Fruit fly (Drosophila melanogaster) whole organism, prepupa: Measurements from ENCODE around the gene lute.

Source experiments
- Blimp-1 ChIP-seq: fragments of 200-800 bp; sonication (Bioruptor generic); optimal IDR thresholded peaks from 3 replicates; lab custom pipeline; 2017; ENCODE audit warnings: missing biosample characterization, missing genetic modification characterization, mild to moderate bottlenecking, moderate library complexity, missing genetic modification reagents
- CG3032 ChIP-seq: fragments of 200-800 bp; optimal IDR thresholded peaks from 2 replicates; lab custom pipeline; 2019; ENCODE audit warnings: missing biosample characterization, mild to moderate bottlenecking, missing genetic modification characterization, moderate library complexity
- CG32006 ChIP-seq: fragments of 200-800 bp; sonication (Bioruptor generic); optimal IDR thresholded peaks from 3 replicates; lab custom pipeline; 2017; ENCODE audit warnings: missing biosample characterization, mild to moderate bottlenecking, missing genetic modification characterization
- CG7368 ChIP-seq: fragments of 200-800 bp; sonication (Bioruptor generic); optimal IDR thresholded peaks from 3 replicates; lab custom pipeline; 2016; ENCODE audit warnings: missing biosample characterization, missing genetic modification characterization
- CG8319 ChIP-seq: fragments of 200-800 bp; sonication (Bioruptor generic); optimal IDR thresholded peaks from 3 replicates; lab custom pipeline; 2016; ENCODE audit warnings: missing biosample characterization, missing genetic modification characterization
- CG9139 ChIP-seq: fragments of 200-800 bp; sonication (Bioruptor generic); optimal IDR thresholded peaks from 3 replicates; lab custom pipeline; 2017; ENCODE audit warnings: missing biosample characterization, mild to moderate bottlenecking, missing genetic modification characterization
- Hr38 ChIP-seq: sonication (Bioruptor generic); optimal IDR thresholded peaks from 2 replicates; lab custom pipeline; 2016; ENCODE audit warnings: missing biosample characterization, missing genetic modification characterization
- Met ChIP-seq: fragments of 200-800 bp; sonication (Bioruptor generic); optimal IDR thresholded peaks from 3 replicates; lab custom pipeline; 2016; ENCODE audit warnings: missing biosample characterization, missing genetic modification characterization
- OdsH ChIP-seq: fragments of 200-800 bp; sonication (Bioruptor generic); optimal IDR thresholded peaks from 3 replicates; lab custom pipeline; 2016; ENCODE audit warnings: missing biosample characterization, missing genetic modification characterization
- Smox ChIP-seq: fragments of 200-800 bp; sonication (Bioruptor generic); optimal IDR thresholded peaks from 3 replicates; lab custom pipeline; 2016; ENCODE audit warnings: missing biosample characterization, missing genetic modification characterization
- Sox102F ChIP-seq: fragments of 200-800 bp; sonication (Bioruptor generic); optimal IDR thresholded peaks from 2 replicates; lab custom pipeline; 2016; ENCODE audit warnings: missing biosample characterization, mild to moderate bottlenecking, missing genetic modification characterization
- Sox14 ChIP-seq: fragments of 200-800 bp; sonication (Bioruptor generic); optimal IDR thresholded peaks from 3 replicates; lab custom pipeline; 2016; ENCODE audit warnings: missing biosample characterization, missing genetic modification characterization
- acj6 ChIP-seq: fragments of 200-800 bp; sonication (Bioruptor generic); optimal IDR thresholded peaks from 3 replicates; lab custom pipeline; 2016; ENCODE audit warnings: missing biosample characterization, missing genetic modification characterization
- cyc ChIP-seq: fragments of 200-800 bp; sonication (Bioruptor generic); optimal IDR thresholded peaks from 3 replicates; lab custom pipeline; 2016; ENCODE audit warnings: missing biosample characterization, missing genetic modification characterization
- esn ChIP-seq: fragments of 200-800 bp; sonication (Bioruptor generic); optimal IDR thresholded peaks from 2 replicates; lab custom pipeline; 2016; ENCODE audit warnings: missing biosample characterization, mild to moderate bottlenecking, missing genetic modification characterization, moderate library complexity
- net ChIP-seq: fragments of 200-800 bp; sonication (Bioruptor generic); optimal IDR thresholded peaks from 3 replicates; lab custom pipeline; 2016; ENCODE audit warnings: missing biosample characterization, missing genetic modification characterization
- salr ChIP-seq, 2 experiments: fragments of 200-800 bp; sonication (Bioruptor generic); optimal IDR thresholded peaks; 3 replicates each; lab custom pipeline; 2016 to 2018; ENCODE audit warnings: missing biosample characterization in 2 of 2, missing genetic modification characterization in 2 of 2, mild to moderate bottlenecking in 1 of 2
- ss ChIP-seq, 2 experiments: fragments of 200-800 bp; sonication (Bioruptor generic); optimal IDR thresholded peaks; 2 replicates in 1 of 2; 3 replicates in 1 of 2; lab custom pipeline; 2017 to 2018; ENCODE audit warnings: mild to moderate bottlenecking in 2 of 2, missing biosample characterization in 2 of 2, missing genetic modification characterization in 2 of 2, moderate library complexity in 1 of 2

Gene lute

dm6 chr3R:17433117-17433516 is 53.4 kb downstream of the lute start:
- TF ChIP-seq salr (GFP tag; optimal IDR thresholded peaks at IDR 0.05; lab: Kevin White, UChicago) (no peak), Met (no peak), esn (GFP tag; lab: Kevin White, UChicago) (no peak), CG3032 (tag; lab: Kevin White, UChicago) (no peak), Hr38 (GFP tag; lab: Kevin White, UChicago) (no peak), Sox102F (no peak), ss (GFP tag; optimal IDR thresholded peaks at IDR 0.05; lab: Kevin White, UChicago) (peak in 1 of 2 experiments; percentile 93)

DNA sequence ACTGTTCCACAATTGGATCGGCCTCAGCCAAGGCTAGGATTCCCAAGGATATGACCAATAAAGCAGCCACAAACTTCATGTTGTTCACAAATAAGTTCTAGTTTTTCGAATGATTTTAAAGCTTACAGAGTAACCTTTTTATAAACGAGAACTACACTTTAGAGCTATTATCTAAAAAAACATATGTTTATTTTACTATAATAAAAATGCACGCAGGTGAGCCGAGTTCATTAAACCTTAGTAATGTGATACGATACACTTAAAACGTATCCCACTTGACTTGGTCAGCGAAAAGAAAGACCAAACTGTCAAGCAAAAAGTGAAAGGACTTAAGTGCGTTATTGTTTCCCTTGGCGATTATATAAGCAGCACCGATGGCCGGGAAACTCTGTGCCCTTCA is 54.6 kb downstream of the lute start, which contains the start of gene CG44090:
CG44090 (minus strand) TSS at position 101 of the 400 bp plus-strand sequence.
- TF ChIP-seq CG7368 (GFP tag; lab: Kevin White, UChicago) (no peak), net (GFP tag; lab: Kevin White, UChicago) (no peak), salr (GFP tag; optimal IDR thresholded peaks at IDR 0.05; lab: Kevin White, UChicago) (no peak), Blimp-1 (GFP tag; lab: Kevin White, UChicago) (no peak), OdsH (GFP tag; lab: Kevin White, UChicago) (no peak), CG8319 (no peak), Sox14 (no peak), Smox (GFP tag; lab: Kevin White, UChicago) (no peak), cyc (GFP tag; lab: Kevin White, UChicago) (no peak), CG9139 (GFP tag; lab: Kevin White, UChicago) (no peak), acj6 (GFP tag; lab: Kevin White, UChicago) (no peak), CG32006 (GFP tag; lab: Kevin White, UChicago) (no peak)
